Worm (Caenorhabditis elegans): ENCODE measurements around the gene Y51A2A.5.

ce11 chrV:18331086-18331485 is 32.5 kb downstream of the Y51A2A.5 start, which contains the start of gene B0462.4:
- TF ChIP-seq him-1 (tag; optimal IDR thresholded peaks at IDR 0.05) (no peak), W03F9.2 (tag; optimal IDR thresholded peaks at IDR 0.05) (no peak)

Data from whole organism, L4/young adult.